Worm (Caenorhabditis elegans) whole organism, L1 larva: ENCODE data around the gene popl-5.
A peak's percentile ranks its signal among the peaks of the same experiment; 100 is the strongest.

Experiments
- F16B12.6 ChIP-seq: fragments of 150-350 bp; optimal IDR thresholded peaks from 2 replicates; lab custom pipeline; 2014; ENCODE audit warnings: missing biosample characterization, missing genetic modification characterization
- alr-1 ChIP-seq: fragments of 200-800 bp; sonication (Bioruptor generic); optimal IDR thresholded peaks from 2 replicates; lab custom pipeline; 2018; ENCODE audit warnings: borderline replicate concordance, mild to moderate bottlenecking, missing genetic modification characterization, missing compliant biosample characterization
- ama-1 ChIP-seq: fragments of 150-350 bp; optimal IDR thresholded peaks from 2 replicates; lab custom pipeline; 2014
- ceh-8 ChIP-seq: fragments of 200-800 bp; sonication (Bioruptor generic); optimal IDR thresholded peaks from 2 replicates; lab custom pipeline; 2018; ENCODE audit warnings: mild to moderate bottlenecking, missing genetic modification characterization, moderate library complexity, missing compliant biosample characterization
- ceh-82 ChIP-seq, 3 experiments: fragments of 150-350 bp in 1 of 3; sonication (generic microtip) in 2 of 3; optimal IDR thresholded peaks; 2 replicates each; lab custom pipeline; 2014 to 2017; ENCODE audit warnings: missing biosample characterization in 3 of 3, missing genetic modification characterization in 3 of 3
- ceh-90 ChIP-seq: sonication (generic microtip); optimal IDR thresholded peaks from 2 replicates; lab custom pipeline; 2016; ENCODE audit warnings: missing genetic modification characterization, missing compliant biosample characterization
- ces-1 ChIP-seq: fragments of 150-350 bp; optimal IDR thresholded peaks from 2 replicates; lab custom pipeline; 2014; ENCODE audit warnings: missing biosample characterization, missing genetic modification reagents, missing genetic modification characterization
- dpl-1 ChIP-seq, 3 experiments: fragments of 150-350 bp in 2 of 3; sonication (generic microtip) in 1 of 3; optimal IDR thresholded peaks; 2 replicates each; lab custom pipeline; 2014 to 2017; ENCODE audit warnings: missing biosample characterization in 3 of 3, missing genetic modification characterization in 3 of 3, missing genetic modification reagents in 3 of 3
- efl-1 ChIP-seq, 4 experiments: fragments of 150-350 bp; optimal IDR thresholded peaks in 3 of 4; peaks in 1 of 4; 1 replicate in 1 of 4; 2 replicates in 3 of 4; lab custom pipeline; 2014; ENCODE audit warnings: missing biosample characterization in 2 of 4, missing genetic modification characterization in 2 of 4, missing genetic modification reagents in 2 of 4
- egl-13 ChIP-seq: sonication (generic microtip); optimal IDR thresholded peaks from 2 replicates; lab custom pipeline; 2016; ENCODE audit warnings: missing genotype, missing genetic modification reagents, missing genetic modification characterization, missing compliant biosample characterization
- elt-3 ChIP-seq, 6 experiments: fragments of 150-350 bp in 1 of 6; sonication (generic microtip); optimal IDR thresholded peaks; 2 replicates each; lab custom pipeline; 2017 to 2018; ENCODE audit warnings: missing biosample characterization in 6 of 6, missing genetic modification characterization in 6 of 6, inconsistent platforms in 1 of 6
- fkh-4 ChIP-seq: sonication (generic microtip); optimal IDR thresholded peaks from 2 replicates; lab custom pipeline; 2016; ENCODE audit warnings: missing compliant biosample characterization, missing genetic modification characterization, borderline replicate concordance
- fos-1 ChIP-seq: fragments of 150-350 bp; optimal IDR thresholded peaks from 2 replicates; lab custom pipeline; 2014; ENCODE audit warnings: missing biosample characterization, missing genetic modification characterization
- grh-1 ChIP-seq: fragments of 200-800 bp; sonication (Bioruptor generic); IDR thresholded peaks from 2 replicates; pipeline ENCODE4 v1.3.6; 2022; ENCODE audit warnings: missing genetic modification reagents, missing genetic modification characterization, missing compliant biosample characterization
- hlh-17 ChIP-seq: fragments of 200-800 bp; sonication (Bioruptor generic); optimal IDR thresholded peaks from 2 replicates; lab custom pipeline; 2018; ENCODE audit warnings: missing genetic modification characterization, mild to moderate bottlenecking, missing compliant biosample characterization, moderate library complexity, borderline replicate concordance
- hlh-4 ChIP-seq: sonication (generic microtip); optimal IDR thresholded peaks from 2 replicates; lab custom pipeline; 2016; ENCODE audit warnings: mild to moderate bottlenecking, missing genetic modification characterization, missing compliant biosample characterization
- lin-13 ChIP-seq: fragments of 150-350 bp; optimal IDR thresholded peaks from 2 replicates; lab custom pipeline; 2014; ENCODE audit warnings: missing biosample characterization, missing genetic modification reagents, missing genetic modification characterization
- mab-9 ChIP-seq: fragments of 200-800 bp; sonication (Bioruptor generic); IDR thresholded peaks from 2 replicates; pipeline ENCODE4 v1.3.6; 2022; ENCODE audit warnings: missing genetic modification reagents, missing genetic modification characterization, missing compliant biosample characterization
- mdl-1 ChIP-seq, 2 experiments: fragments of 150-350 bp; optimal IDR thresholded peaks; 2 replicates each; lab custom pipeline; 2014 to 2017; ENCODE audit warnings: missing biosample characterization in 2 of 2, missing genetic modification characterization in 2 of 2, inconsistent platforms in 1 of 2
- mep-1 ChIP-seq: fragments of 150-350 bp; optimal IDR thresholded peaks from 2 replicates; lab custom pipeline; 2014; ENCODE audit warnings: missing biosample characterization, missing genetic modification characterization
- nhr-12 ChIP-seq: sonication (generic microtip); optimal IDR thresholded peaks from 2 replicates; lab custom pipeline; 2017; ENCODE audit warnings: missing biosample characterization, missing genetic modification characterization
- nhr-237 ChIP-seq: fragments of 150-350 bp; optimal IDR thresholded peaks from 2 replicates; lab custom pipeline; 2014; ENCODE audit warnings: missing biosample characterization, missing genetic modification characterization
- nhr-28 ChIP-seq: fragments of 150-350 bp; optimal IDR thresholded peaks from 2 replicates; lab custom pipeline; 2014; ENCODE audit warnings: missing biosample characterization, missing genetic modification characterization
- nhr-71 ChIP-seq: sonication (generic microtip); optimal IDR thresholded peaks from 2 replicates; lab custom pipeline; 2016; ENCODE audit warnings: mild to moderate bottlenecking, missing genetic modification characterization, moderate library complexity, missing compliant biosample characterization
- nhr-77 ChIP-seq: fragments of 150-350 bp; optimal IDR thresholded peaks from 2 replicates; lab custom pipeline; 2014; ENCODE audit warnings: missing biosample characterization, missing genetic modification characterization
- nhr-84 ChIP-seq: sonication (generic microtip); optimal IDR thresholded peaks from 2 replicates; lab custom pipeline; 2017; ENCODE audit warnings: missing biosample characterization, missing genetic modification characterization
- nhr-90 ChIP-seq: sonication (generic microtip); optimal IDR thresholded peaks from 2 replicates; lab custom pipeline; 2016; ENCODE audit warnings: mild to moderate bottlenecking, missing genetic modification characterization, missing compliant biosample characterization; ENCODE audit not compliant: poor library complexity
- pqm-1 ChIP-seq: sonication (generic microtip); optimal IDR thresholded peaks from 3 replicates; lab custom pipeline; 2017; ENCODE audit warnings: missing biosample characterization, missing genetic modification characterization
- rnt-1 ChIP-seq: sonication (generic microtip); optimal IDR thresholded peaks from 2 replicates; lab custom pipeline; 2016; ENCODE audit warnings: mild to moderate bottlenecking, missing genetic modification characterization, moderate library complexity, missing compliant biosample characterization
- skn-1 ChIP-seq: fragments of 150-350 bp; optimal IDR thresholded peaks from 2 replicates; lab custom pipeline; 2014; ENCODE audit warnings: missing biosample characterization, missing genetic modification characterization
- snpc-4 ChIP-seq: fragments of 150-350 bp; optimal IDR thresholded peaks from 2 replicates; lab custom pipeline; 2014; ENCODE audit warnings: missing biosample characterization, missing genetic modification characterization
- unc-62 ChIP-seq: fragments of 150-350 bp; optimal IDR thresholded peaks from 2 replicates; lab custom pipeline; 2014; ENCODE audit warnings: missing biosample characterization, missing genetic modification reagents, missing genetic modification characterization
- xbp-1 ChIP-seq: sonication (generic microtip); optimal IDR thresholded peaks from 2 replicates; lab custom pipeline; 2016; ENCODE audit warnings: missing genetic modification characterization, missing compliant biosample characterization
- ztf-11 ChIP-seq, 2 experiments: sonication (generic microtip); optimal IDR thresholded peaks; 2 replicates each; lab custom pipeline; 2016 to 2017; ENCODE audit warnings: missing genetic modification characterization in 2 of 2, missing biosample characterization in 1 of 2, missing compliant biosample characterization in 1 of 2

Gene popl-5

DNA sequence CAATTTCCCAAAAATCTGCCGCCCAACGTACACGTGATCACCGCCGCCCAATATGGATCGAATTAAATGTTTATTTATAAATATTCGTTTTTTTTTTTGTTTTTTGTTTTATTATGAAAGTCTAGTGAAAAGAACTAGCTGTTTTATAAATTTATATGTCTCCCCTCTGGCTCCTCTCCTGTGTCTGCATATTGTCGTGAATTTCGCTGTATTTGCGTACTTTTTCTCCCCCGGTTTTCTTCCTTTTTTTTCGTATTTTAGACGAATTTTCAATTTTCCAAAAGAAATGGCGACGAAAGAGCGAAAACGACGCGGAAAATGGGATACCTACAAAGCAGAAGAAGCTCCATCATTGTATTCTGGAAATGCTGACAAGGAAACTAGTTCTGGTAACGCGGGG is 39.3 kb upstream of the popl-5 start, which contains the start of gene xpb-1 (continued):
- TF ChIP-seq nhr-84 (tag; lab: Kevin White, UChicago) (no peak), nhr-237 (tag; lab: Kevin White, UChicago) (no peak), hlh-4 (tag; lab: Kevin White, UChicago) (no peak), snpc-4 (tag; lab: Kevin White, UChicago) (no peak), mep-1 (peak; percentile 39)

- TF ChIP-seq pqm-1 (tag; lab: Kevin White, UChicago) (no peak), mdl-1 (tag; optimal IDR thresholded peaks at IDR 0.05; lab: Kevin White, UChicago) (no peak), nhr-90 (no peak), elt-3 (tag; optimal IDR thresholded peaks at IDR 0.05; lab: Kevin White, UChicago) (no peak), ama-1 (lab: Kevin White, UChicago) (no peak), mab-9 (GFP tag; lab: Robert Waterston, UW) (no peak), lin-13 (no peak), xbp-1 (no peak), snpc-4 (tag; lab: Kevin White, UChicago) (no peak)
Measured at ce11 chrIII:11524073-11524472, 36.9 kb upstream of the popl-5 start.

DNA sequence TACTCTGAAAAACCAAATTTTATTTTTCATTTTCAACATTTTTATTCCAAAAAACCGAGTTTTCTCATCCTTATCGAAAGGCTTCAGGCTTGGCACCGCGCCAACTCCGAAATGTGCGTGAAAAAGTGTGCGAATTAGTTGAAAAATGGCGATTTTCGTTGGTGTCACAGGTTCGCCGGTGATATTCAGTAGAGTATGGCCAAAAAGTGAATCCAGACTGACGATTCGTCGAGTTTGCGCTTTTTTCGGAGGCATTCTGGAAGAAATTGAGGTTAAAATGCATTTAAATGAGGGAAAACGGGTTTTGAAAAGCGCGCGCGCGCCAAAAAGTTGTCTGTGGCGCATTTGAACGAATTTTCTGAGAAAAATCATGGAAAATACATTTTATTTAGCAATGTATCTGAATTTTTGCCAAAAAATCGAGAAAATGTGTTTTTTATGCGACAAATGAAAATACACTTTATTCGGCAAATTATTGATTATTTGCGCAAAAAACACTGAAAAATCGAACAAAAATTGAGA is 36.4 kb upstream of the popl-5 start, which contains the start of the genes Y66D12A.16 and such-1:
TSS of gene Y66D12A.16 (plus strand) at position 51 of the 522 bp plus-strand sequence.
TSS of gene such-1 (minus strand) at position 256 of the 522 bp plus-strand sequence.
- TF ChIP-seq hlh-17 (GFP tag; lab: Kevin White, UChicago) (no peak), dpl-1 (GFP tag; optimal IDR thresholded peaks at IDR 0.05; lab: Kevin White, UChicago) (peak; percentile 21 to 47 (median 43))

- TF ChIP-seq dpl-1 (GFP tag; optimal IDR thresholded peaks at IDR 0.05; lab: Kevin White, UChicago) (peak in 1 of 3 experiments; percentile 12), efl-1 (optimal IDR thresholded peaks at IDR 0.05; lab: Kevin White, UChicago) (peak in 1 of 2 experiments; percentile 66), efl-1 (GFP tag; optimal IDR thresholded peaks at IDR 0.05 in 1 of 2; lab: Kevin White, UChicago) (peak; percentile 24 to 73)
Measured at ce11 chrIII:11515192-11515591, 28.0 kb upstream of the popl-5 start.

DNA sequence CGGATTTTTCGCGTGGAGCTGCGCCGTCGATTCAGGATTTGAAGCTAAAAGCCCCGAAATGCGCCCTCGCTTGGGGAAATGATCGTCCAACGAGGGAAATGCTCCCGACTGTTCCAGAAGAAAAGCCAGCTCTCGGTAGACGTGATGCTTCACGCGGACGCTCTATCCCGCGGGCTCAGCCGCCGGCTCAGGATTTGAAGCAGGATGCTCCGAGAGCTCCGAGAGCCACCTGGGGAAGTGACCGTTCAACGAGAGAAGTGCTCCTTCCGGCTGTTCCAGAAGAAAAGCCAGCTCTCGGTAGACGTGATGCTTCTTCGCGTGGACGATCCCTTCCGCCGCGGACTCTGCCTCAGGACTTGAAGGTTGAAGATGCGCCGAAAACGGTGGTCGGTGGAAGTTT is 23.7 kb upstream of the popl-5 start:
- TF ChIP-seq mab-9 (GFP tag; lab: Robert Waterston, UW): no peak
- TF ChIP-seq ztf-11 (tag; optimal IDR thresholded peaks at IDR 0.05; lab: Kevin White, UChicago): no peak
- TF ChIP-seq nhr-71: no peak
- TF ChIP-seq xbp-1: no peak
- peak; percentile 19 for TF ChIP-seq ceh-8
- no peak for TF ChIP-seq ama-1 (lab: Kevin White, UChicago)
- TF ChIP-seq rnt-1 (tag; lab: Kevin White, UChicago): no peak
- TF ChIP-seq efl-1 (optimal IDR thresholded peaks at IDR 0.05; lab: Kevin White, UChicago): no peak
- peak in 1 of 2 experiments; percentile 57 for TF ChIP-seq efl-1 (GFP tag; optimal IDR thresholded peaks at IDR 0.05 in 1 of 2; lab: Kevin White, UChicago)

ce11 chrIII:11510120-11510519 is 23.0 kb upstream of the popl-5 start:
- no peak for TF ChIP-seq ceh-90
- TF ChIP-seq egl-13: no peak
- TF ChIP-seq fkh-4: no peak
- TF ChIP-seq ceh-82 (tag; optimal IDR thresholded peaks at IDR 0.05; lab: Kevin White, UChicago): no peak
- no peak for TF ChIP-seq skn-1 (tag; lab: Kevin White, UChicago)
- peak in 1 of 3 experiments; percentile 26 for TF ChIP-seq dpl-1 (GFP tag; optimal IDR thresholded peaks at IDR 0.05; lab: Kevin White, UChicago)
- peak in 1 of 2 experiments; percentile 32 for TF ChIP-seq efl-1 (optimal IDR thresholded peaks at IDR 0.05; lab: Kevin White, UChicago)
- peak; percentile 10 to 92 for TF ChIP-seq efl-1 (GFP tag; optimal IDR thresholded peaks at IDR 0.05 in 1 of 2; lab: Kevin White, UChicago)
- TF ChIP-seq grh-1 (GFP tag; lab: Robert Waterston, UW): no peak
- no peak for TF ChIP-seq F16B12.6 (tag; lab: Kevin White, UChicago)
- no peak for TF ChIP-seq nhr-28 (tag; lab: Kevin White, UChicago)
- no peak for TF ChIP-seq unc-62
- TF ChIP-seq nhr-12: no peak
- TF ChIP-seq hlh-4 (tag; lab: Kevin White, UChicago): no peak
- no peak for TF ChIP-seq ces-1 (GFP tag; lab: Kevin White, UChicago)
- TF ChIP-seq fos-1 (tag; lab: Kevin White, UChicago): no peak
- TF ChIP-seq nhr-77 (tag; lab: Kevin White, UChicago): no peak
- TF ChIP-seq alr-1 (tag; lab: Kevin White, UChicago): no peak
- TF ChIP-seq, all 84 proteins: peak for 2
